Worm (Caenorhabditis elegans) whole organism, L1 larva: ENCODE measurements around the gene srd-16.

Source experiments
- aly-2 ChIP-seq: fragments of 150-350 bp; optimal IDR thresholded peaks from 2 replicates; lab custom pipeline; 2014; ENCODE audit warnings: missing biosample characterization, missing genetic modification characterization
- dpl-1 ChIP-seq, 3 experiments: fragments of 150-350 bp in 2 of 3; sonication (generic microtip) in 1 of 3; optimal IDR thresholded peaks; 2 replicates each; lab custom pipeline; 2014 to 2017; ENCODE audit warnings: missing biosample characterization in 3 of 3, missing genetic modification characterization in 3 of 3, missing genetic modification reagents in 3 of 3
- fkh-8 ChIP-seq: sonication (generic microtip); optimal IDR thresholded peaks from 2 replicates; lab custom pipeline; 2016; ENCODE audit warnings: mild to moderate bottlenecking, missing genetic modification characterization, missing compliant biosample characterization
- lin-15B ChIP-seq: fragments of 150-350 bp; sonication (generic microtip); optimal IDR thresholded peaks from 3 replicates; lab custom pipeline; 2014; ENCODE audit warnings: missing biosample characterization, missing genetic modification characterization
- nhr-12 ChIP-seq: sonication (generic microtip); optimal IDR thresholded peaks from 2 replicates; lab custom pipeline; 2017; ENCODE audit warnings: missing biosample characterization, missing genetic modification characterization
- nhr-76 ChIP-seq: sonication (generic microtip); optimal IDR thresholded peaks from 2 replicates; lab custom pipeline; 2017; ENCODE audit warnings: missing biosample characterization, missing genetic modification characterization
- nhr-77 ChIP-seq: fragments of 150-350 bp; optimal IDR thresholded peaks from 2 replicates; lab custom pipeline; 2014; ENCODE audit warnings: missing biosample characterization, missing genetic modification characterization
- nhr-84 ChIP-seq: sonication (generic microtip); optimal IDR thresholded peaks from 2 replicates; lab custom pipeline; 2017; ENCODE audit warnings: missing biosample characterization, missing genetic modification characterization
- skn-1 ChIP-seq: fragments of 150-350 bp; optimal IDR thresholded peaks from 2 replicates; lab custom pipeline; 2014; ENCODE audit warnings: missing biosample characterization, missing genetic modification characterization
- unc-62 ChIP-seq: fragments of 150-350 bp; optimal IDR thresholded peaks from 2 replicates; lab custom pipeline; 2014; ENCODE audit warnings: missing biosample characterization, missing genetic modification reagents, missing genetic modification characterization
- unc-98 ChIP-seq: fragments of 200-800 bp; sonication (Bioruptor generic); IDR thresholded peaks from 2 replicates; pipeline ENCODE4 v1.3.6; 2022; ENCODE audit warnings: missing genetic modification characterization, missing compliant biosample characterization

DNA sequence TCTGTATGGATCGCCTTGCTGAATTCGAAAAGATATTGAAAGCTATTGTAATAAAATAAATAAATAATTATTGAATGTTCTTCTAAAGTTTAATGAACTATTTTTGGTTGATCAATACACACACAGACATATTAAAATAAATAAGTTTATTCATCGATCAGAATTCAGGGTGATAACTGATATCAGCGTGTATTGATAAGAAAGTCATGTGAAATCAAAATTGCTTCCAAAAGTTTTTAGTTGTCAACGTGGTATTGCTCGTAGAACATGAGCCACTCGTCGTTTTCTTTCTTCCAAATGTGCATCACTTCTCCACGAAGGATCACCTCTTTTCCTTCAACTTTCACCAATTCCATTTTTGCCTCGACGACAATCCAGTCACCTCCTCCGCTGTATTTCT, 17.4 kb downstream of the srd-16 start:
- TF ChIP-seq fkh-8 (tag; lab: Kevin White, UChicago), result no peak
- no peak for TF ChIP-seq nhr-84 (tag; lab: Kevin White, UChicago)
- TF ChIP-seq lin-15B (tag; lab: Kevin White, UChicago), result no peak
- TF ChIP-seq nhr-76 (tag; lab: Kevin White, UChicago), result no peak
- TF ChIP-seq dpl-1 (GFP tag; optimal IDR thresholded peaks at IDR 0.05; lab: Kevin White, UChicago), result no peak
- no peak for TF ChIP-seq nhr-12 (tag; lab: Kevin White, UChicago)
- no peak for TF ChIP-seq skn-1 (tag; lab: Kevin White, UChicago)
- TF ChIP-seq aly-2 (tag; lab: Kevin White, UChicago), result no peak
- TF ChIP-seq unc-98 (GFP tag; lab: Robert Waterston, UW), result no peak
- no peak for TF ChIP-seq nhr-77 (tag; lab: Kevin White, UChicago)
- TF ChIP-seq unc-62, result no peak
